Worm (Caenorhabditis elegans): ENCODE data around the gene C43H6.6.
A peak's percentile ranks its signal among the peaks of the same experiment; 100 is the strongest.

C43H6.6 gene

DNA sequence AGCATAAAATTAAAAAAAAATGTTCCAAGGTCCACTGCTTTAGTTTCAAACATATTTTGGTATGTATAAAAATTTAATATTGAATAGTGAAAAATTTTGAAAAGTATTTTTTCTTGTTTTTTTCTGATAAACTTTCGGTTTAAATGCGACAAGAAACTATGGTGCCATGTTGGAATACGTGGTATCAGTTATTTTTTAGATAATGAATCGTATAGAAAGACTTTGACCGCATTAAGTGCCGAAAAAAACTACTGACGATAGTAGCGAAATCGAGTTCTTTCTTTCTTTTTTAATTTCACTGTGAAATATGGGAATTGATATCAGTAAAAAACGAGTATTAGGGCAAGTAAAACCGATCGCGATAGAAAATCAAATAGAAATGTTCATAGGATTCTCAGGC is 29.2 kb upstream of the C43H6.6 start, which contains the start of gene T24D8.6:
T24D8.6 (minus strand) TSS at position 101 of the 400 bp plus-strand sequence.
- TF ChIP-seq fkh-2 (tag; optimal IDR thresholded peaks at IDR 0.05), result no peak
- TF ChIP-seq fos-1 (tag; optimal IDR thresholded peaks at IDR 0.05), result no peak
- TF ChIP-seq fkh-10 (GFP tag; optimal IDR thresholded peaks at IDR 0.05), result no peak
- TF ChIP-seq nhr-76 (tag; optimal IDR thresholded peaks at IDR 0.05), result no peak
- no peak for TF ChIP-seq nhr-237 (tag; optimal IDR thresholded peaks at IDR 0.05)
- no peak for TF ChIP-seq ceh-28 (tag; optimal IDR thresholded peaks at IDR 0.05)

DNA sequence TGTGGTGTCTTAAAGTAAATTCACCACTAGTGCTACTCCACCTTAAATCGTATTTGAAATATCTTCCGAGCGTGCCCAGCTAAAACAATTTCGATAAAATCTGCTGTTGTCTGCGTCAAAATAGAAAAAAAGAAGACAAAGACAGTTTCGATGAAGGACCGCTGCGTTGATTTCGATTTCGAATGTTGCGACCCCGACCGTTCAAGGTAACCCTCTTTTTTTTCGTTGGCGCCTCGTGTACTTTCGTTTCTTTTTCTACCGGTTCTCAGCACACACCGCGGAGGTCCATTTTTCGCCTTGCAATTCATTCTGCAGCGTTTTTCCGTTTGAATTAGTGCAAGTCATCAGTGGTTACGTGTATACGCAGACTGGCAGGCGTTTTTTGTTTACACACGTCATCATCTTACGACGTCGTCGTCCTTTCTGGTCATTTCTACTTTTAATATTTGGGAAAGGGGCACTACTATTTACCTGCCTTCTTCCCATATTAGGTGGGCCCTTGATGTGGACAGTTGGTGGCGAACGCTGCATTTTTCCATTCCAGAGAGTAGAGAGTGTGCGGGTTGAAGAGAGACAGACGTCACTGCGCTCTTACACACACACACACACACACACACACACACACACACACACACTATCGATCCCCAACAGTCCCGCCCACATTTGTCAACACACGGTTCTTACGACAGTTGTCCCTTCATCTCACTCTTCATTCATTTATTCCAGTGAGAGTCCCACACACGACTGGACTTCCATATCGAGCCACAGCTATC is 26.9 kb upstream of the C43H6.6 start:
- no peak for TF ChIP-seq sea-2 (GFP tag; optimal IDR thresholded peaks at IDR 0.05)
- no peak for TF ChIP-seq lin-39 (tag; optimal IDR thresholded peaks at IDR 0.05)
- peak; percentile 20 for TF ChIP-seq snpc-4 (tag; optimal IDR thresholded peaks at IDR 0.05)
- TF ChIP-seq aly-2 (tag; optimal IDR thresholded peaks at IDR 0.05), result no peak
- TF ChIP-seq egl-5 (tag; optimal IDR thresholded peaks at IDR 0.05), result no peak
- no peak for TF ChIP-seq ceh-16 (tag; optimal IDR thresholded peaks at IDR 0.05)
- TF ChIP-seq nhr-25 (tag; optimal IDR thresholded peaks at IDR 0.05), result peak; percentile 80
- TF ChIP-seq nhr-237 (tag; optimal IDR thresholded peaks at IDR 0.05), result no peak
- peak; percentile 11 for TF ChIP-seq ceh-28 (tag; optimal IDR thresholded peaks at IDR 0.05)
- TF ChIP-seq pha-4 (tag; optimal IDR thresholded peaks at IDR 0.05), result peak; percentile 79
- TF ChIP-seq unc-62 (GFP tag; optimal IDR thresholded peaks at IDR 0.05), result no peak
- no peak for TF ChIP-seq R02D3.7 (tag; optimal IDR thresholded peaks at IDR 0.05)
- no peak for TF ChIP-seq nfya-1 (tag; optimal IDR thresholded peaks at IDR 0.05; ENCODE audit: insufficient read depth)
- no peak for TF ChIP-seq hmg-11 (tag; optimal IDR thresholded peaks at IDR 0.05)
- TF ChIP-seq ztf-4 (tag; optimal IDR thresholded peaks at IDR 0.05), result no peak
- TF ChIP-seq nhr-28 (tag; optimal IDR thresholded peaks at IDR 0.05), result no peak
- no peak for TF ChIP-seq nhr-11 (tag; optimal IDR thresholded peaks at IDR 0.05)
- no peak for TF ChIP-seq ztf-11 (tag; optimal IDR thresholded peaks at IDR 0.05)
- TF ChIP-seq pqm-1 (tag; optimal IDR thresholded peaks at IDR 0.05), result no peak
- no peak for TF ChIP-seq daf-12 (tag; optimal IDR thresholded peaks at IDR 0.05)
- TF ChIP-seq nhr-12 (tag; optimal IDR thresholded peaks at IDR 0.05), result no peak
- no peak for TF ChIP-seq mdl-1 (tag; optimal IDR thresholded peaks at IDR 0.05)
- peak; percentile 5 for TF ChIP-seq jun-1 (tag; optimal IDR thresholded peaks at IDR 0.05)
- no peak for TF ChIP-seq mml-1 (tag; optimal IDR thresholded peaks at IDR 0.05)
- TF ChIP-seq fkh-10 (GFP tag; optimal IDR thresholded peaks at IDR 0.05), result no peak
- TF ChIP-seq fkh-2 (tag; optimal IDR thresholded peaks at IDR 0.05), result no peak
- TF ChIP-seq egl-27 (tag; optimal IDR thresholded peaks at IDR 0.05), result no peak
- no peak for TF ChIP-seq eor-1 (tag; optimal IDR thresholded peaks at IDR 0.05)
- TF ChIP-seq tbx-2 (tag; optimal IDR thresholded peaks at IDR 0.05), result no peak
- no peak for TF ChIP-seq fos-1 (tag; optimal IDR thresholded peaks at IDR 0.05)
- no peak for TF ChIP-seq nhr-23 (tag; optimal IDR thresholded peaks at IDR 0.05)
- no peak for TF ChIP-seq elt-3 (tag; optimal IDR thresholded peaks at IDR 0.05)

DNA sequence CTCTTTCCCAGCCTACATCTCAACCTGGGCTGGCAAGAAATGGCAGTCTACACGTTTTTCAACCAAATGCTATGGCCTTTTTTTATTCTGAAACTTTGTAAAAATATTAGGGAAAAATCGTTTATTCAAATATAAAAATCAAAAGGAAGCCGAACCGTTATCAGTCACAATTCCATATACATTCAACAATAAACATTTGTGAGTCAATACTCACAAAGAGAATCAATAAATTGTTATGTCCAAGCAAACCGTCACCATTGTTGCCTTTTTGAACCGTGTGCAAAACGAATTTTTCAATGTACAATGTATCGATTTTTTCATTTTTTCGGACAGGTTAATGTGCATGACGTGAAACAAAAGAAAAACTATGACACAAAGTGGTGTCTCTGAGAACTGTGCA is 26.0 kb upstream of the C43H6.6 start:
- no peak for TF ChIP-seq eor-1 (tag; optimal IDR thresholded peaks at IDR 0.05)
- no peak for TF ChIP-seq ceh-82 (tag; optimal IDR thresholded peaks at IDR 0.05)
- TF ChIP-seq fkh-2 (tag; optimal IDR thresholded peaks at IDR 0.05), result no peak
- no peak for TF ChIP-seq nhr-77 (tag; optimal IDR thresholded peaks at IDR 0.05)
- TF ChIP-seq R02D3.7 (tag; optimal IDR thresholded peaks at IDR 0.05), result no peak
- TF ChIP-seq nhr-25 (tag; optimal IDR thresholded peaks at IDR 0.05), result no peak
- peak; percentile 66 for TF ChIP-seq pqm-1 (tag; optimal IDR thresholded peaks at IDR 0.05)
- TF ChIP-seq mdl-1 (tag; optimal IDR thresholded peaks at IDR 0.05), result no peak
- TF ChIP-seq ZK546.5 (tag; optimal IDR thresholded peaks at IDR 0.05), result no peak
- TF ChIP-seq elt-2 (tag; optimal IDR thresholded peaks at IDR 0.05), result peak; percentile 27
- peak; percentile 70 for TF ChIP-seq pha-4 (tag; optimal IDR thresholded peaks at IDR 0.05)
- TF ChIP-seq nhr-28 (tag; optimal IDR thresholded peaks at IDR 0.05), result no peak
- no peak for TF ChIP-seq daf-12 (tag; optimal IDR thresholded peaks at IDR 0.05)

- TF ChIP-seq hmg-11 (tag; optimal IDR thresholded peaks at IDR 0.05), result no peak
- no peak for TF ChIP-seq eor-1 (tag; optimal IDR thresholded peaks at IDR 0.05)
- TF ChIP-seq mdl-1 (tag; optimal IDR thresholded peaks at IDR 0.05), result no peak
- no peak for TF ChIP-seq snpc-4 (tag; optimal IDR thresholded peaks at IDR 0.05)
- TF ChIP-seq nhr-67 (tag; optimal IDR thresholded peaks at IDR 0.05), result no peak
- no peak for TF ChIP-seq skn-1 (tag; optimal IDR thresholded peaks at IDR 0.05)
- TF ChIP-seq elt-2 (tag; optimal IDR thresholded peaks at IDR 0.05), result peak; percentile 84
- peak; percentile 88 for TF ChIP-seq pqm-1 (tag; optimal IDR thresholded peaks at IDR 0.05)
- no peak for TF ChIP-seq fkh-10 (GFP tag; optimal IDR thresholded peaks at IDR 0.05)
- no peak for TF ChIP-seq jun-1 (tag; optimal IDR thresholded peaks at IDR 0.05)
- TF ChIP-seq egl-27 (tag; optimal IDR thresholded peaks at IDR 0.05), result no peak
- no peak for TF ChIP-seq ZK546.5 (tag; optimal IDR thresholded peaks at IDR 0.05)
- no peak for TF ChIP-seq ama-1 (optimal IDR thresholded peaks at IDR 0.05)
Observed at ce11 chrX:2370655-2371054, 24.4 kb upstream of the C43H6.6 start.
